Fruit fly (Drosophila melanogaster) whole organism, prepupa: Measurements from ENCODE around the gene cni.

Source experiments
- Blimp-1 ChIP-seq: fragments of 200-800 bp; sonication (Bioruptor generic); optimal IDR thresholded peaks from 3 replicates; lab custom pipeline; 2017; ENCODE audit warnings: missing biosample characterization, missing genetic modification characterization, mild to moderate bottlenecking, moderate library complexity, missing genetic modification reagents
- CG10669 ChIP-seq: fragments of 200-800 bp; sonication (Bioruptor generic); optimal IDR thresholded peaks from 3 replicates; lab custom pipeline; 2018; ENCODE audit warnings: missing biosample characterization, mild to moderate bottlenecking, missing genetic modification characterization, moderate library complexity
- CG11902 ChIP-seq: fragments of 200-800 bp; sonication (Bioruptor generic); optimal IDR thresholded peaks from 3 replicates; lab custom pipeline; 2016; ENCODE audit warnings: missing biosample characterization, missing genetic modification characterization
- CG16779 ChIP-seq: fragments of 200-800 bp; sonication (Bioruptor generic); optimal IDR thresholded peaks from 3 replicates; lab custom pipeline; 2017; ENCODE audit warnings: missing biosample characterization, mild to moderate bottlenecking, missing genetic modification characterization
- CG34406 ChIP-seq: fragments of 200-800 bp; sonication (Bioruptor generic); optimal IDR thresholded peaks from 3 replicates; lab custom pipeline; 2016; ENCODE audit warnings: missing biosample characterization, missing genetic modification characterization
- CG6792 ChIP-seq: fragments of 200-800 bp; sonication (Bioruptor generic); optimal IDR thresholded peaks from 3 replicates; lab custom pipeline; 2016; ENCODE audit warnings: missing biosample characterization, missing genetic modification characterization
- CG8632 ChIP-seq: fragments of 200-800 bp; sonication (Bioruptor generic); optimal IDR thresholded peaks from 3 replicates; lab custom pipeline; 2016; ENCODE audit warnings: missing biosample characterization, missing genetic modification characterization
- Eip93F ChIP-seq: fragments of 200-800 bp; sonication (Bioruptor generic); optimal IDR thresholded peaks from 2 replicates; lab custom pipeline; 2016; ENCODE audit warnings: missing biosample characterization, mild to moderate bottlenecking, missing genetic modification characterization
- Sox102F ChIP-seq: fragments of 200-800 bp; sonication (Bioruptor generic); optimal IDR thresholded peaks from 2 replicates; lab custom pipeline; 2016; ENCODE audit warnings: missing biosample characterization, mild to moderate bottlenecking, missing genetic modification characterization
- achi ChIP-seq: fragments of 200-800 bp; sonication (Bioruptor generic); optimal IDR thresholded peaks from 3 replicates; lab custom pipeline; 2016; ENCODE audit warnings: missing biosample characterization, missing genetic modification characterization
- acj6 ChIP-seq: fragments of 200-800 bp; sonication (Bioruptor generic); optimal IDR thresholded peaks from 3 replicates; lab custom pipeline; 2016; ENCODE audit warnings: missing biosample characterization, missing genetic modification characterization
- cyc ChIP-seq: fragments of 200-800 bp; sonication (Bioruptor generic); optimal IDR thresholded peaks from 3 replicates; lab custom pipeline; 2016; ENCODE audit warnings: missing biosample characterization, missing genetic modification characterization
- lz ChIP-seq: fragments of 200-800 bp; sonication (Bioruptor generic); optimal IDR thresholded peaks from 3 replicates; lab custom pipeline; 2016; ENCODE audit warnings: missing biosample characterization, missing genetic modification characterization

- no peak for TF ChIP-seq CG6792
- TF ChIP-seq CG16779 (tag; lab: Kevin White, UChicago) = no peak
- no peak for TF ChIP-seq Sox102F (GFP tag; lab: Kevin White, UChicago)
- TF ChIP-seq CG34406 (GFP tag; lab: Kevin White, UChicago) = no peak
- TF ChIP-seq acj6 = no peak
- no peak for TF ChIP-seq CG10669 (GFP tag; lab: Kevin White, UChicago)
- no peak for TF ChIP-seq Blimp-1 (GFP tag; lab: Kevin White, UChicago)
- no peak for TF ChIP-seq CG11902 (GFP tag; lab: Kevin White, UChicago)
- no peak for TF ChIP-seq lz
- TF ChIP-seq cyc (GFP tag; lab: Kevin White, UChicago) = no peak
- TF ChIP-seq achi = no peak
- no peak for TF ChIP-seq CG8632 (GFP tag; lab: Kevin White, UChicago)
- no peak for TF ChIP-seq Eip93F
These were observed 27.3 kb upstream of the cni start, which contains the start of gene CG31817 for dm6 chr2L:16337785-16338184.
